Fruit fly (Drosophila melanogaster) whole organism, embryonic: Measurements from ENCODE around the gene hng2.
A peak's percentile ranks its signal among the peaks of the same experiment; 100 is the strongest.

Experiments
- ATbp ChIP-seq: fragments of 200-800 bp; sonication (Bioruptor generic); optimal IDR thresholded peaks from 2 replicates; lab custom pipeline; 2017; ENCODE audit warnings: missing biosample characterization, mild to moderate bottlenecking, missing genetic modification characterization, missing genetic modification reagents
- CG1024 ChIP-seq: fragments of 200-800 bp; sonication (Bioruptor generic); IDR thresholded peaks from 2 replicates; pipeline ENCODE4 v1.3.6; 2022; ENCODE audit warnings: missing biosample characterization, missing genetic modification characterization
- CG10959 ChIP-seq: fragments of 200-800 bp; sonication (Bioruptor generic); IDR thresholded peaks from 2 replicates; pipeline ENCODE4 v1.3.6; 2022; ENCODE audit warnings: missing biosample characterization, missing genetic modification characterization
- CG11093 ChIP-seq: fragments of 200-800 bp; sonication (Bioruptor generic); IDR thresholded peaks from 3 replicates; pipeline ENCODE4 v1.3.6; 2022; ENCODE audit warnings: missing biosample characterization, missing genetic modification characterization
- CG12104 ChIP-seq: fragments of 200-800 bp; sonication (Bioruptor generic); optimal IDR thresholded peaks from 3 replicates; lab custom pipeline; 2016; ENCODE audit warnings: missing biosample characterization, missing genetic modification characterization
- CG14014 ChIP-seq: fragments of 200-800 bp; sonication (Bioruptor generic); IDR thresholded peaks from 2 replicates; pipeline ENCODE4 v1.3.6; 2022; ENCODE audit warnings: missing biosample characterization, missing genetic modification characterization
- CG15073 ChIP-seq: fragments of 200-800 bp; sonication (Bioruptor generic); optimal IDR thresholded peaks from 2 replicates; lab custom pipeline; 2016; ENCODE audit warnings: missing biosample characterization, missing genetic modification characterization
- CG17802 ChIP-seq: fragments of 200-800 bp; sonication (Bioruptor generic); optimal IDR thresholded peaks from 2 replicates; lab custom pipeline; 2018; ENCODE audit warnings: missing biosample characterization, mild to moderate bottlenecking, missing genetic modification characterization, moderate library complexity
- CG2199 ChIP-seq: fragments of 200-800 bp; sonication (Bioruptor generic); IDR thresholded peaks from 3 replicates; pipeline ENCODE4 v1.3.6; 2022; ENCODE audit warnings: missing biosample characterization, missing genetic modification characterization
- CG2202 ChIP-seq: fragments of 200-800 bp; sonication (Bioruptor generic); optimal IDR thresholded peaks from 2 replicates; lab custom pipeline; 2018; ENCODE audit warnings: missing biosample characterization, mild to moderate bottlenecking, missing genetic modification characterization
- CG31365 ChIP-seq: fragments of 200-800 bp; sonication (Bioruptor generic); optimal IDR thresholded peaks from 2 replicates; lab custom pipeline; 2018; ENCODE audit warnings: missing biosample characterization, mild to moderate bottlenecking, missing genetic modification characterization
- CG3407 ChIP-seq: fragments of 200-800 bp; sonication (Bioruptor generic); optimal IDR thresholded peaks from 2 replicates; lab custom pipeline; 2018; ENCODE audit warnings: missing biosample characterization, mild to moderate bottlenecking, missing genetic modification characterization
- CG3726 ChIP-seq: fragments of 200-800 bp; sonication (Bioruptor generic); IDR thresholded peaks from 3 replicates; pipeline ENCODE4, ENCODE4 v1.3.6; 2022; ENCODE audit warnings: missing biosample characterization, missing genetic modification characterization
- CG4328 ChIP-seq: fragments of 200-800 bp; sonication (Bioruptor generic); optimal IDR thresholded peaks from 3 replicates; lab custom pipeline; 2017; ENCODE audit warnings: missing biosample characterization, missing genetic modification reagents, missing genetic modification characterization
- CG6654 ChIP-seq: fragments of 200-800 bp; sonication (Bioruptor generic); optimal IDR thresholded peaks from 2 replicates; lab custom pipeline; 2017; ENCODE audit warnings: missing biosample characterization, mild to moderate bottlenecking, missing genetic modification characterization
- CG7963 ChIP-seq: fragments of 200-800 bp; sonication (Bioruptor generic); IDR thresholded peaks from 3 replicates; pipeline ENCODE4 v1.3.6; 2022; ENCODE audit warnings: missing biosample characterization, missing genetic modification characterization; ENCODE audit not compliant: partially characterized antibody
- CG8089 ChIP-seq: fragments of 200-800 bp; sonication (Bioruptor generic); optimal IDR thresholded peaks from 3 replicates; lab custom pipeline; 2016; ENCODE audit warnings: missing biosample characterization, missing genetic modification characterization
- CG8478 ChIP-seq: fragments of >200 bp; optimal IDR thresholded peaks from 2 replicates; lab custom pipeline; 2018
- CG9609 ChIP-seq: fragments of 200-800 bp; sonication (Bioruptor generic); optimal IDR thresholded peaks from 3 replicates; lab custom pipeline; 2016; ENCODE audit warnings: missing biosample characterization, missing genetic modification characterization
- CkIIα-i1 ChIP-seq: fragments of 200-800 bp; sonication (Bioruptor generic); IDR thresholded peaks from 2 replicates; pipeline ENCODE4 v1.3.6; 2022; ENCODE audit warnings: missing biosample characterization, missing genetic modification characterization
- Dip3 ChIP-seq: fragments of 200-800 bp; sonication (Bioruptor generic); optimal IDR thresholded peaks from 3 replicates; lab custom pipeline; 2016; ENCODE audit warnings: missing biosample characterization, missing genetic modification characterization
- Fer3 ChIP-seq: fragments of 200-800 bp; sonication (Bioruptor generic); optimal IDR thresholded peaks from 2 replicates; lab custom pipeline; 2018; ENCODE audit warnings: missing biosample characterization, mild to moderate bottlenecking, missing genetic modification characterization, moderate library complexity
- Hmr ChIP-seq: fragments of 200-800 bp; sonication (Bioruptor generic); optimal IDR thresholded peaks from 3 replicates; lab custom pipeline; 2017; ENCODE audit warnings: mild to moderate bottlenecking, missing biosample characterization, missing genetic modification reagents, missing genetic modification characterization
- Jarid2 ChIP-seq: fragments of 200-800 bp; sonication (Bioruptor generic); optimal IDR thresholded peaks from 3 replicates; lab custom pipeline; 2017; ENCODE audit warnings: mild to moderate bottlenecking, missing biosample characterization, missing genetic modification reagents, missing genetic modification characterization
- MESR4 ChIP-seq: fragments of 200-800 bp; sonication (Bioruptor generic); optimal IDR thresholded peaks from 2 replicates; lab custom pipeline; 2018; ENCODE audit warnings: missing biosample characterization, mild to moderate bottlenecking, missing genetic modification characterization, moderate library complexity
- MTF-1 ChIP-seq: fragments of 200-800 bp; sonication (Bioruptor generic); optimal IDR thresholded peaks from 2 replicates; lab custom pipeline; 2018; ENCODE audit warnings: missing biosample characterization, mild to moderate bottlenecking, missing genetic modification characterization, borderline replicate concordance
- Myb ChIP-seq: fragments of 200-800 bp; sonication (Bioruptor generic); optimal IDR thresholded peaks from 2 replicates; lab custom pipeline; 2016; ENCODE audit warnings: missing biosample characterization, missing genetic modification characterization
- Nf-YC ChIP-seq: fragments of 200-800 bp; optimal IDR thresholded peaks from 3 replicates; lab custom pipeline; 2019; ENCODE audit warnings: missing biosample characterization, mild to moderate bottlenecking, missing genetic modification characterization, moderate library complexity
- Optix ChIP-seq: fragments of 200-800 bp; sonication (Bioruptor generic); IDR thresholded peaks from 3 replicates; pipeline ENCODE4 v1.3.6; 2022; ENCODE audit warnings: missing biosample characterization, missing genetic modification characterization
- Tbp ChIP-seq: fragments of >200 bp; optimal IDR thresholded peaks from 2 replicates; lab custom pipeline; 2018; ENCODE audit warnings: missing biosample characterization, missing genetic modification characterization
- YL-1 ChIP-seq: fragments of 200-800 bp; sonication (Bioruptor generic); optimal IDR thresholded peaks from 3 replicates; lab custom pipeline; 2017; ENCODE audit warnings: missing biosample characterization, mild to moderate bottlenecking, missing genetic modification characterization
- dati ChIP-seq: fragments of 200-800 bp; sonication (Bioruptor generic); IDR thresholded peaks from 2 replicates; pipeline ENCODE4 v1.3.6; 2022; ENCODE audit warnings: missing biosample characterization, missing genetic modification characterization
- dimm ChIP-seq: fragments of 200-800 bp; sonication (Bioruptor generic); IDR thresholded peaks from 2 replicates; pipeline ENCODE4 v1.3.6; 2022; ENCODE audit warnings: missing biosample characterization, missing genetic modification characterization
- fru ChIP-seq: fragments of >200 bp; optimal IDR thresholded peaks from 2 replicates; lab custom pipeline; 2017
- gem ChIP-seq: fragments of 200-800 bp; sonication (Bioruptor generic); optimal IDR thresholded peaks from 2 replicates; lab custom pipeline; 2019; ENCODE audit warnings: missing biosample characterization, mild to moderate bottlenecking, missing genetic modification characterization, moderate library complexity
- gfzf ChIP-seq: fragments of 200-800 bp; sonication (Bioruptor generic); optimal IDR thresholded peaks from 2 replicates; lab custom pipeline; 2016; ENCODE audit warnings: missing biosample characterization, mild to moderate bottlenecking, missing genetic modification characterization, moderate library complexity
- gt ChIP-seq: fragments of 200-800 bp; sonication (Bioruptor generic); IDR thresholded peaks from 2 replicates; pipeline ENCODE4 v1.3.6; 2022; ENCODE audit warnings: missing biosample characterization, missing genetic modification characterization
- ham ChIP-seq: fragments of 200-800 bp; sonication (Bioruptor generic); IDR thresholded peaks from 2 replicates; pipeline ENCODE4 v1.3.6; 2022; ENCODE audit warnings: missing biosample characterization, missing genetic modification characterization
- mld ChIP-seq: fragments of 200-800 bp; sonication (Bioruptor generic); IDR thresholded peaks from 3 replicates; pipeline ENCODE4 v1.3.6; 2022; ENCODE audit warnings: missing biosample characterization, missing genetic modification characterization; ENCODE audit not compliant: partially characterized antibody
- oc ChIP-seq: fragments of 200-800 bp; sonication (Bioruptor generic); optimal IDR thresholded peaks from 2 replicates; lab custom pipeline; 2018; ENCODE audit warnings: missing biosample characterization, mild to moderate bottlenecking, missing genetic modification characterization, moderate library complexity
- onecut ChIP-seq: fragments of 200-800 bp; sonication (Bioruptor generic); IDR thresholded peaks from 2 replicates; pipeline ENCODE4 v1.3.6; 2022; ENCODE audit warnings: missing biosample characterization, missing genetic modification characterization
- pum ChIP-seq: fragments of 200-800 bp; sonication (Bioruptor generic); optimal IDR thresholded peaks from 2 replicates; lab custom pipeline; 2016; ENCODE audit warnings: missing biosample characterization, missing genetic modification characterization
- schlank ChIP-seq: fragments of 200-800 bp; sonication (Bioruptor generic); optimal IDR thresholded peaks from 2 replicates; lab custom pipeline; 2018; ENCODE audit warnings: missing biosample characterization, mild to moderate bottlenecking, missing genetic modification characterization
- sens ChIP-seq: fragments of 200-800 bp; sonication (Bioruptor generic); peaks from one replicate; lab custom pipeline; 2016; ENCODE audit warnings: missing biosample characterization, missing genetic modification characterization
- seq ChIP-seq: fragments of 200-800 bp; sonication (Bioruptor generic); IDR thresholded peaks from 2 replicates; pipeline ENCODE4 v1.3.6; 2022; ENCODE audit warnings: missing biosample characterization, missing genetic modification characterization
- sisA ChIP-seq: fragments of 200-800 bp; sonication (Bioruptor generic); IDR thresholded peaks from 2 replicates; pipeline ENCODE4 v1.3.6; 2022; ENCODE audit warnings: missing biosample characterization, missing genetic modification characterization
- tx ChIP-seq: fragments of 200-800 bp; sonication (Bioruptor generic); optimal IDR thresholded peaks from 2 replicates; lab custom pipeline; 2016; ENCODE audit warnings: missing biosample characterization, missing genetic modification characterization
- unpg ChIP-seq: fragments of 200-800 bp; sonication (Bioruptor generic); optimal IDR thresholded peaks from 3 replicates; lab custom pipeline; 2018; ENCODE audit warnings: missing biosample characterization, mild to moderate bottlenecking, missing genetic modification characterization, moderate library complexity
- wdn ChIP-seq: fragments of 200-800 bp; sonication (Bioruptor generic); IDR thresholded peaks from 2 replicates; pipeline ENCODE4 v1.3.6; 2022; ENCODE audit warnings: missing biosample characterization, missing genetic modification characterization
- zfh1 ChIP-seq: fragments of 200-800 bp; sonication (Bioruptor generic); IDR thresholded peaks from 3 replicates; pipeline ENCODE4 v1.3.6; 2022; ENCODE audit warnings: missing biosample characterization, missing genetic modification characterization

Gene hng2

DNA sequence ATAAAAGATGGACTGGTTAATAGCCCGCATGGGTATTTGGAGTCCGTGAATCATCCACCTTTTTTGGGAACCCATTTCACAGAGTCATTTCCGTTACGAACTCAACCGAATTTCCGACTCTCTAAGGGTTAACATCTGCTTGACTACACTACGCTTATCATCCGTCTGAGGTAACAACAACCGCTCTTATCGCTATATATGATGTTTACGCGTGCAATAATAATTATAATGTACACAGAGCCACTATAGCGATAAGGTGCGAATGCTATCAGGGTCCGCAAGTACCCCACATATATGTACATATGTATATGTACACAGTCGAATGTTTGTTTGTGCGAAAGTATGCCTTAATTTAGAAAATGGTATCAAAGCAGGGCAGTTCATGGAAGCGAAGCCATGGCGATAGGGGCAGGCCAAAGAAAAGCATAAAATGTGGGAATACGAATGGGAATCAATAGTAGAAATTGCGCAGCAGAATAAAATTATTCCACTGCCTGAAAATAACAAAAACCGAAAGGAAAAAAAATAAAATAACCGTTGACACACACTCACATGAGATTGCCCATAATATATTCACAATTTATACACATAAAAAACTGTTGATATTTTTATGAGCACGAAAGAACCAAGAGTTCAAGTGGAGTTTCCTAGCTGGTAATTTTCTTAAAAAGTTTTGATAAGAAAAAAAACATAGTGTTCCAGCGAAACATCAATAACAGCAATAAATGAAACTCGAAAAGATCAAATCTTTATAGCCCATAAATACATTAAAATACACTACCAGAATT lies 4.5 kb downstream of the hng2 start (continued):
- peak; percentile 84 for TF ChIP-seq CG2199 (GFP tag; lab: Robert Waterston, UW)
- peak; percentile 98 for TF ChIP-seq ATbp
- TF ChIP-seq CG2202: peak; percentile 90
- TF ChIP-seq Optix (GFP tag; lab: Robert Waterston, UW): peak; percentile 8; the same call in 1 of the 3 replicates
- peak; percentile 82 for TF ChIP-seq Fer3
- TF ChIP-seq YL-1 (GFP tag; lab: Kevin White, UChicago): peak; percentile 93
- TF ChIP-seq pum (GFP tag; lab: Kevin White, UChicago): peak; percentile 23
- TF ChIP-seq gt: no peak
- peak; percentile 31; the same call in 1 of the 3 replicates for TF ChIP-seq CG3726 (GFP tag; lab: Robert Waterston, UW)
- TF ChIP-seq dimm (GFP tag; lab: Robert Waterston, UW): no peak
- TF ChIP-seq Jarid2 (GFP tag; lab: Kevin White, UChicago): peak; percentile 74
- TF ChIP-seq Dip3 (GFP tag; lab: Kevin White, UChicago): peak; percentile 41
- TF ChIP-seq CG17802 (tag; lab: Kevin White, UChicago): peak; percentile 25
- peak; percentile 93 for TF ChIP-seq CG4328 (GFP tag; lab: Kevin White, UChicago)
- TF ChIP-seq unpg (GFP tag; lab: Kevin White, UChicago): peak; percentile 83
- TF ChIP-seq CG8089 (GFP tag; lab: Kevin White, UChicago): peak; percentile 83
- TF ChIP-seq gem (tag; lab: Kevin White, UChicago): peak; percentile 69
- peak; percentile 47; the same call in 1 of the 2 replicates for TF ChIP-seq wdn (GFP tag; lab: Robert Waterston, UW)
- TF ChIP-seq Hmr: peak; percentile 94
- TF ChIP-seq zfh1 (GFP tag; lab: Robert Waterston, UW): peak; percentile 66
- TF ChIP-seq CG6654 (GFP tag; lab: Kevin White, UChicago): peak; percentile 19
- peak; percentile 36 for TF ChIP-seq MESR4
- TF ChIP-seq ham (GFP tag; lab: Robert Waterston, UW): no peak
- TF ChIP-seq CG14014 (GFP tag; lab: Robert Waterston, UW): peak; percentile 85; the same call in 1 of the 2 replicates
- TF ChIP-seq CG3407: peak; percentile 93
- TF ChIP-seq sisA: no peak
- peak; percentile 39 for TF ChIP-seq CG9609
- TF ChIP-seq CG8478: no peak
- no peak for TF ChIP-seq Tbp
- TF ChIP-seq CG1024 (GFP tag; lab: Robert Waterston, UW): peak; percentile 61; the same call in 1 of the 2 replicates
- TF ChIP-seq oc (tag; lab: Kevin White, UChicago): peak; percentile 87
- peak; percentile 97 for TF ChIP-seq MTF-1 (GFP tag; lab: Kevin White, UChicago)
- TF ChIP-seq CG15073 (GFP tag; lab: Kevin White, UChicago): peak; percentile 5
- TF ChIP-seq sens (GFP tag; lab: Kevin White, UChicago): peak; percentile 92
- TF ChIP-seq mld: no peak
- peak; percentile 91 for TF ChIP-seq CG31365 (tag; lab: Kevin White, UChicago)
- peak; percentile 79 for TF ChIP-seq CG10959 (GFP tag; lab: Robert Waterston, UW)
- TF ChIP-seq dati (GFP tag; lab: Robert Waterston, UW): peak; percentile 57; the same call in 1 of the 2 replicates
- TF ChIP-seq Myb (GFP tag; lab: Kevin White, UChicago): peak; percentile 37
- TF ChIP-seq CG7963 (GFP tag; lab: Robert Waterston, UW): no peak
- peak; percentile 67 for TF ChIP-seq Nf-YC
- peak; percentile 8; the same call in 1 of the 3 replicates for TF ChIP-seq CG11093 (GFP tag; lab: Robert Waterston, UW)
- TF ChIP-seq tx (GFP tag; lab: Kevin White, UChicago): peak; percentile 44
- peak; percentile 89 for TF ChIP-seq CG12104 (GFP tag; lab: Kevin White, UChicago)
- peak; percentile 86 for TF ChIP-seq onecut (GFP tag; lab: Robert Waterston, UW)
- peak; percentile 90 for TF ChIP-seq seq (GFP tag; lab: Robert Waterston, UW)
- TF ChIP-seq fru (lab: Kevin White, UChicago): no peak
- peak; percentile 93 for TF ChIP-seq schlank (tag; lab: Kevin White, UChicago)
- no peak for TF ChIP-seq gfzf (GFP tag; lab: Kevin White, UChicago)
- TF ChIP-seq CkIIα-i1 (GFP tag; lab: Robert Waterston, UW): no peak
